Worm (Caenorhabditis elegans) whole organism, L4/young adult: ENCODE results near the gene tsp-11.

Source experiments
- W03F9.2 ChIP-seq: fragments of 150-350 bp; optimal IDR thresholded peaks from 2 replicates; lab custom pipeline; 2014; ENCODE audit warnings: missing biosample characterization, missing genetic modification characterization
- dao-5 ChIP-seq: sonication (generic microtip); optimal IDR thresholded peaks from 2 replicates; lab custom pipeline; 2016; ENCODE audit warnings: missing genotype, missing genetic modification characterization, moderate library complexity, missing compliant biosample characterization

DNA sequence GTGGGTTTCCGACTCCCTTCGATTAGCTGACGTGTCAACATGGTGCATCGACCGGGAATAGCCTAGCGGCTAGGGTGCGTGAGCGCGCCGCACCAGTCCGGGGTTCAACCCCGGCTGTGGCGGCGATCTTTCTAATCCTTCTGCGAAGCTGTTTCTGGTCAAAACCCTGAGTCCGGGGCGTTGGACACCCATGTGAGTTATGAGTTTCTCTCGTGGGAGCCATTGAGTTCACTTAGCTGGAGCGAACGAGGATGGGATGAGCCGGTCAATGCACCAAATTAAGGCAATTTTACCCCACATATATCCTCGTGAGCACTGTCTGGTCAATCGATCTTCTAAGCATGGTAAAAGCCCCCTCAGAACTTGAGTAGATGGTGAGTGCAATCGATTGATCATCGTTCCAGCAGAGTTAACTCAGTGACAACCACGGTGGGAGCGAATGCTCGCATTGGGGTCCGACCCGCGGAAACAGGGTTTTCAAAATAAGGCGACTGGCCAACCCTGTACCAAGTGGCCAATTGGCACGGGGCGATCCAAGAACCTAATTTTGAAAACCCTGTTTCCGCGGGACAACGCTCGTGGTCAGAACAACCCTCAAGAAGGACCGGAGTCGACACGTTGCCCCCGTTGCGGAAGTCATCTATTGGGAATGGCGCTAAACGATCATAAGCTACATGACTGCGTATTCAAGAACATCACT, 29.0 kb downstream of the tsp-11 start, which contains the start of gene Y81B9A.1:
- TF ChIP-seq dao-5 (tag; lab: Kevin White, UChicago) (no peak), W03F9.2 (tag; lab: Kevin White, UChicago) (no peak)
